Worm (Caenorhabditis elegans) whole organism, young adult: ENCODE measurements around the gene K02A2.1.

Source experiments
- ama-1 ChIP-seq, 3 experiments: fragments of 150-350 bp in 1 of 3; sonication (generic microtip) in 2 of 3; optimal IDR thresholded peaks; 2 replicates each; lab custom pipeline; 2014 to 2018; ENCODE audit warnings: missing biosample characterization in 2 of 3, missing genetic modification characterization in 2 of 3, missing genetic modification reagents in 2 of 3
- atf-7 ChIP-seq: sonication (generic microtip); optimal IDR thresholded peaks from 2 replicates; lab custom pipeline; 2017; ENCODE audit warnings: mild to moderate bottlenecking, missing genetic modification characterization, missing compliant biosample characterization
- ceh-40 ChIP-seq: fragments of 200-800 bp; sonication (Bioruptor generic); IDR thresholded peaks from 2 replicates; pipeline ENCODE4 v1.3.6; 2022; ENCODE audit warnings: missing genetic modification characterization, missing compliant biosample characterization
- egl-44 ChIP-seq: fragments of 200-800 bp; sonication (Bioruptor generic); IDR thresholded peaks from 2 replicates; pipeline ENCODE4 v1.3.6; 2022; ENCODE audit warnings: missing genetic modification reagents, missing genetic modification characterization, missing compliant biosample characterization
- lin-35 ChIP-seq, 3 experiments: fragments of 150-350 bp in 2 of 3; sonication (generic microtip) in 1 of 3; optimal IDR thresholded peaks; 2 replicates each; lab custom pipeline; 2014 to 2018; ENCODE audit warnings: missing biosample characterization in 3 of 3, missing genetic modification characterization in 3 of 3, missing genetic modification reagents in 3 of 3
- mxl-1 ChIP-seq: sonication (generic microtip); optimal IDR thresholded peaks from 2 replicates; lab custom pipeline; 2016; ENCODE audit warnings: missing genetic modification characterization, missing compliant biosample characterization
- pha-4 ChIP-seq: fragments of 150-350 bp; sonication (generic microtip); optimal IDR thresholded peaks from 2 replicates; lab custom pipeline; 2014; ENCODE audit warnings: missing biosample characterization, missing genetic modification reagents, missing genetic modification characterization
- sdz-38 ChIP-seq: sonication (generic microtip); optimal IDR thresholded peaks from 2 replicates; lab custom pipeline; 2016; ENCODE audit warnings: missing genotype, missing genetic modification characterization, missing compliant biosample characterization
- sea-2 ChIP-seq: fragments of 200-800 bp; sonication (Bioruptor generic); IDR thresholded peaks from 2 replicates; pipeline ENCODE4 v1.3.6; 2022; ENCODE audit warnings: missing genetic modification characterization, missing compliant biosample characterization
- tbx-9 ChIP-seq: sonication (generic microtip); optimal IDR thresholded peaks from 2 replicates; lab custom pipeline; 2016; ENCODE audit warnings: borderline replicate concordance, missing genetic modification characterization, inconsistent platforms, missing compliant biosample characterization

DNA sequence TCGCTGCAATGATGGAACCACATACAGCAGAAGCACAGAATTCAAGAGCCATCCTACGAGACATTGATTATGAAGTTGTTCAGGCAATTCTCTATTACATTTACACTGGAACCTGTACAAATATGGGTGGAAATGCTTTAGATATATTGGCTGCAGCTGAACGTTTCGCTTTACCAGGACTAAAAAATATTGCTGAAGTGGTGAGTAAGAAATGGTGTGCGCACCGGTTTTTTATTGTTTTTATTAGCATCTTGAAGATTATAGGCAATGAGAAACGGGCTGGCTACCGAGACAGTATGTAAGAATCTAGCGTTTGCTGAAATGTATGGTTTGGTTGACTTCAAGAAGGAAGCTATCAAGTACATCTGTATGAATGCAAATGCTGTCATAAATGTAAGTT is 39.0 kb upstream of the K02A2.1 start:
- TF ChIP-seq mxl-1 (tag; lab: Kevin White, UChicago), result no peak
- no peak for TF ChIP-seq egl-44 (GFP tag; lab: Robert Waterston, UW)
- no peak for TF ChIP-seq pha-4
- no peak for TF ChIP-seq tbx-9 (tag; lab: Kevin White, UChicago)
- TF ChIP-seq atf-7 (tag; lab: Kevin White, UChicago), result no peak
- TF ChIP-seq sdz-38 (tag; lab: Kevin White, UChicago), result no peak
- no peak for TF ChIP-seq sea-2
- no peak for TF ChIP-seq ceh-40 (GFP tag; lab: Robert Waterston, UW)
- TF ChIP-seq ama-1 (optimal IDR thresholded peaks at IDR 0.05; lab: Kevin White, UChicago), result no peak
- no peak for TF ChIP-seq ama-1 (GFP tag; optimal IDR thresholded peaks at IDR 0.05; lab: Kevin White, UChicago)
- TF ChIP-seq lin-35 (GFP tag; optimal IDR thresholded peaks at IDR 0.05; lab: Kevin White, UChicago), result no peak
